Worm (Caenorhabditis elegans) whole organism, late embryonic: ENCODE measurements around the gene R53.5.

ENCODE experiments used
- ahr-1 ChIP-seq: sonication (generic microtip); optimal IDR thresholded peaks from 2 replicates; lab custom pipeline; 2016; ENCODE audit warnings: missing genetic modification characterization, missing compliant biosample characterization
- ceh-19 ChIP-seq: fragments of 200-800 bp; sonication (Bioruptor generic); optimal IDR thresholded peaks from 2 replicates; lab custom pipeline; 2018; ENCODE audit warnings: mild to moderate bottlenecking, missing genetic modification characterization, missing compliant biosample characterization
- ceh-2 ChIP-seq: sonication (generic microtip); optimal IDR thresholded peaks from 2 replicates; lab custom pipeline; 2016; ENCODE audit warnings: missing genotype, missing genetic modification characterization, missing compliant biosample characterization
- ceh-24 ChIP-seq: sonication (generic microtip); optimal IDR thresholded peaks from 2 replicates; lab custom pipeline; 2016; ENCODE audit warnings: mild to moderate bottlenecking, missing genetic modification characterization, missing compliant biosample characterization
- ceh-30 ChIP-seq: fragments of 150-350 bp; optimal IDR thresholded peaks from 2 replicates; lab custom pipeline; 2014; ENCODE audit warnings: missing biosample characterization, missing genetic modification characterization
- ceh-31 ChIP-seq: sonication (generic microtip); optimal IDR thresholded peaks from 2 replicates; lab custom pipeline; 2016; ENCODE audit warnings: missing genetic modification characterization, missing compliant biosample characterization
- ceh-45 ChIP-seq: fragments of 200-800 bp; sonication (Bioruptor generic); IDR thresholded peaks from 2 replicates; pipeline ENCODE4 v1.3.6; 2022; ENCODE audit warnings: missing genetic modification reagents, missing genetic modification characterization, missing compliant biosample characterization
- ceh-48 ChIP-seq: sonication (generic microtip); optimal IDR thresholded peaks from 2 replicates; lab custom pipeline; 2016; ENCODE audit warnings: missing genetic modification characterization, inconsistent platforms, missing compliant biosample characterization
- ceh-6 ChIP-seq: fragments of 200-800 bp; sonication (Bioruptor generic); optimal IDR thresholded peaks from 2 replicates; lab custom pipeline; 2018; ENCODE audit warnings: mild to moderate bottlenecking, missing genetic modification characterization, missing compliant biosample characterization
- ceh-9 ChIP-seq: sonication (generic microtip); optimal IDR thresholded peaks from 2 replicates; lab custom pipeline; 2016; ENCODE audit warnings: mild to moderate bottlenecking, missing genetic modification characterization, inconsistent platforms, missing compliant biosample characterization
- che-1 ChIP-seq: sonication (generic microtip); optimal IDR thresholded peaks from 2 replicates; lab custom pipeline; 2016; ENCODE audit warnings: mild to moderate bottlenecking, missing genetic modification characterization, missing compliant biosample characterization
- dmd-4 ChIP-seq: sonication (generic microtip); optimal IDR thresholded peaks from 2 replicates; lab custom pipeline; 2016; ENCODE audit warnings: borderline replicate concordance, missing genetic modification characterization, missing compliant biosample characterization
- elt-2 ChIP-seq: sonication (generic microtip); optimal IDR thresholded peaks from 2 replicates; lab custom pipeline; 2016; ENCODE audit warnings: missing genetic modification reagents, missing genetic modification characterization, missing compliant biosample characterization
- elt-4 ChIP-seq: sonication (generic microtip); optimal IDR thresholded peaks from 2 replicates; lab custom pipeline; 2016; ENCODE audit warnings: missing genetic modification characterization, missing compliant biosample characterization
- eyg-1 ChIP-seq: sonication (generic microtip); optimal IDR thresholded peaks from 2 replicates; lab custom pipeline; 2016; ENCODE audit warnings: missing genotype, missing genetic modification characterization, missing compliant biosample characterization
- fax-1 ChIP-seq: sonication (generic microtip); optimal IDR thresholded peaks from 2 replicates; lab custom pipeline; 2016; ENCODE audit warnings: missing genotype, missing genetic modification characterization, missing compliant biosample characterization
- fkh-10 ChIP-seq: fragments of 150-350 bp; optimal IDR thresholded peaks from 2 replicates; lab custom pipeline; 2014; ENCODE audit warnings: missing biosample characterization, missing genetic modification reagents, missing genetic modification characterization
- gmeb-2 ChIP-seq: sonication (generic microtip); optimal IDR thresholded peaks from 2 replicates; lab custom pipeline; 2016; ENCODE audit warnings: missing genetic modification characterization, inconsistent platforms, missing compliant biosample characterization
- hlh-13 ChIP-seq: fragments of 200-800 bp; sonication (Bioruptor generic); optimal IDR thresholded peaks from 2 replicates; lab custom pipeline; 2018; ENCODE audit warnings: mild to moderate bottlenecking, missing genetic modification characterization, missing compliant biosample characterization
- hlh-15 ChIP-seq: sonication (generic microtip); optimal IDR thresholded peaks from 2 replicates; lab custom pipeline; 2016; ENCODE audit warnings: missing genetic modification characterization, missing compliant biosample characterization
- hlh-30 ChIP-seq: sonication (generic microtip); optimal IDR thresholded peaks from 2 replicates; lab custom pipeline; 2017; ENCODE audit warnings: antibody characterized with exemption, missing genetic modification characterization, missing compliant biosample characterization; ENCODE audit not compliant: insufficient read depth
- hlh-6 ChIP-seq: sonication (generic microtip); optimal IDR thresholded peaks from 2 replicates; lab custom pipeline; 2016; ENCODE audit warnings: missing genotype, missing genetic modification characterization, missing compliant biosample characterization
- lin-11 ChIP-seq: fragments of 200-800 bp; sonication (Bioruptor generic); optimal IDR thresholded peaks from 2 replicates; lab custom pipeline; 2018; ENCODE audit warnings: mild to moderate bottlenecking, missing genetic modification characterization, missing compliant biosample characterization
- madf-2 ChIP-seq: sonication (generic microtip); optimal IDR thresholded peaks from 2 replicates; lab custom pipeline; 2017; ENCODE audit warnings: missing genetic modification characterization, missing compliant biosample characterization
- mec-3 ChIP-seq: sonication (generic microtip); optimal IDR thresholded peaks from 2 replicates; lab custom pipeline; 2016; ENCODE audit warnings: borderline replicate concordance, missing genetic modification characterization, missing compliant biosample characterization
- nfya-1 ChIP-seq: sonication (generic microtip); optimal IDR thresholded peaks from 2 replicates; lab custom pipeline; 2017; ENCODE audit warnings: missing genetic modification characterization, mild to moderate bottlenecking, missing compliant biosample characterization, antibody characterized with exemption, moderate library complexity
- nhr-11 ChIP-seq: fragments of 150-350 bp; optimal IDR thresholded peaks from 2 replicates; lab custom pipeline; 2014; ENCODE audit warnings: missing biosample characterization, missing genetic modification characterization
- nhr-232 ChIP-seq: sonication (generic microtip); optimal IDR thresholded peaks from 2 replicates; lab custom pipeline; 2016; ENCODE audit warnings: missing genetic modification characterization, missing compliant biosample characterization
- pha-2 ChIP-seq: sonication (generic microtip); optimal IDR thresholded peaks from 2 replicates; lab custom pipeline; 2017; ENCODE audit warnings: mild to moderate bottlenecking, missing genetic modification characterization, missing compliant biosample characterization
- pros-1 ChIP-seq: fragments of 150-350 bp; optimal IDR thresholded peaks from 2 replicates; lab custom pipeline; 2014; ENCODE audit warnings: missing biosample characterization, missing genetic modification reagents, missing genetic modification characterization
- ref-2 ChIP-seq: sonication (generic microtip); optimal IDR thresholded peaks from 2 replicates; lab custom pipeline; 2016; ENCODE audit warnings: missing genetic modification characterization, missing compliant biosample characterization
- sdc-2 ChIP-seq: sonication (generic microtip); optimal IDR thresholded peaks from 2 replicates; lab custom pipeline; 2016; ENCODE audit warnings: missing genotype, missing genetic modification characterization, missing compliant biosample characterization
- syd-9 ChIP-seq: sonication (generic microtip); optimal IDR thresholded peaks from 2 replicates; lab custom pipeline; 2016; ENCODE audit warnings: mild to moderate bottlenecking, missing genetic modification characterization, moderate library complexity, missing compliant biosample characterization
- tbx-2 ChIP-seq: sonication (generic microtip); optimal IDR thresholded peaks from 2 replicates; lab custom pipeline; 2016; ENCODE audit warnings: missing genetic modification characterization, missing compliant biosample characterization
- unc-55 ChIP-seq: sonication (generic microtip); optimal IDR thresholded peaks from 2 replicates; lab custom pipeline; 2017; ENCODE audit warnings: missing biosample characterization, missing genetic modification reagents, missing genetic modification characterization
- zip-5 ChIP-seq: sonication (generic microtip); optimal IDR thresholded peaks from 2 replicates; lab custom pipeline; 2016; ENCODE audit warnings: missing genetic modification characterization, missing compliant biosample characterization
- ztf-16 ChIP-seq: sonication (generic microtip); optimal IDR thresholded peaks from 2 replicates; lab custom pipeline; 2017; ENCODE audit warnings: missing genetic modification characterization, missing compliant biosample characterization

The R53.5 gene

DNA sequence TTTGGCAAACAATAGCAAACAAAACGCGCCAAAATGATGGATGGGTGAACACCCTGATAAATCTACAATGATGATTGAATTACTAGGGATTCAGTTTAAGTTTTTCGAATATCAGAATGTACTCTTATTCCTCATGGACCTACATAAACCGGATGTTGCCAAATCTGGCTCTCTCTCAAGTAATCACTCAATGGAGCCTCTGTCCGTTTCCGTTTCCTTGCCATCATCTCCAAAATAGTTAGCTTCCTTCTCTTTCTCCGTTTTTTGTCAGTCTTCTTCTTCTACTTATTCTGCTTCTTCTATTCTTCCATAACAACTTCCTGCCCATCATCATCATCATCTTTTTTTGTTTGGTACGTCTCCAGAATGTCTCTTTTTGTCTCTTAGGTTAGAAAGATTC is 5.0 kb downstream of the R53.5 start:
- TF ChIP-seq hlh-6 (no peak), ceh-2 (no peak), fax-1 (no peak), ztf-16 (tag; lab: Kevin White, UChicago) (no peak), fkh-10 (GFP tag; lab: Kevin White, UChicago) (no peak), hlh-15 (tag; lab: Kevin White, UChicago) (no peak), nhr-232 (tag; lab: Kevin White, UChicago) (no peak), ceh-45 (GFP tag; lab: Robert Waterston, UW) (no peak), tbx-2 (tag; lab: Kevin White, UChicago) (no peak), dmd-4 (tag; lab: Kevin White, UChicago) (no peak), nhr-11 (tag; lab: Kevin White, UChicago) (no peak), hlh-30 (no peak), eyg-1 (tag; lab: Kevin White, UChicago) (no peak), elt-2 (tag; lab: Kevin White, UChicago) (no peak), pha-2 (tag; lab: Kevin White, UChicago) (no peak), elt-4 (tag; lab: Kevin White, UChicago) (no peak), unc-55 (GFP tag; lab: Kevin White, UChicago) (no peak)
- TF ChIP-seq, all 69 proteins: peak for 0

DNA sequence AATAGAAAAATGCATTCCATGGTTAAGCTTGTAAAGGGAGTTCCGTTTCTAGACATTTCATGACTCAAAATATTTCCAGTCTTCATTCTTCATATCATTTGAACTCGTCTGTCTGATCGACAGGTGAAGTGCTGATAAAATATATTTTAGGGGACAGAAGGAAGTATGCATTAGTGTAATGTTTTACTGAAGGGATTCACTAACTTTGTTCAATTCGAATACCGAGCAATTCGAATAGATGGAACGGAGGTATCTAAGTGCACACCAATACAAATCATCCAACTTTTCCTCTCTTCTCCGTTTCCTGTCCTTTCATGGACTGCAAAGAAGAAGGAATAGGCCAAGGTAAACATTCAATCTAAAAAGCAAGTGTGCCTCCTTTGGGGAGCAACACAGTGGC is 6.5 kb downstream of the R53.5 start:
- TF ChIP-seq che-1 (tag; lab: Kevin White, UChicago), result no peak
- no peak for TF ChIP-seq pros-1 (tag; lab: Kevin White, UChicago)
- TF ChIP-seq ceh-9 (tag; lab: Kevin White, UChicago), result no peak
- TF ChIP-seq syd-9 (tag; lab: Kevin White, UChicago), result no peak
- no peak for TF ChIP-seq ceh-45 (GFP tag; lab: Robert Waterston, UW)
- TF ChIP-seq mec-3 (tag; lab: Kevin White, UChicago), result no peak
- TF ChIP-seq lin-11 (tag; lab: Kevin White, UChicago), result no peak
- TF ChIP-seq madf-2 (tag; lab: Kevin White, UChicago), result no peak
- TF ChIP-seq ceh-48 (tag; lab: Kevin White, UChicago), result no peak
- no peak for TF ChIP-seq zip-5 (tag; lab: Kevin White, UChicago)
- TF ChIP-seq nfya-1 (tag; lab: Kevin White, UChicago), result no peak

DNA sequence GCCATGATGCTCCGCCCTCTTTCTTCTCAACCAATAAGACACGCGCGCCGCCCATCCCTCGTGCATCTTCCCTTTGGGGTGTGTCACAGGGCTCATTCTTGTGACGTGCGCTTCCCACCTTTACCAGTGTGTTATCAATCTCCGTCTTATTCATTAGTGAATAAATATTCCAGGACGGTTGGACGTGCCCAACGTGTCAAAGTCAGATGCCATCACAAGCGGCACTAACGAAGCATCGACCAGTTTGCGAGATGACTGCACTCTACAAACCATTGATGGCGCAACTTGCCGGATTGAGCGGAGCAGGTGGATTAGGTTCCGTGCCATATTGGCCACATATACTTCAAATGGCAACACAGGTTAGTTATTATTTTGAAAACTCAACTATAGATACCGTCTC is 10.2 kb downstream of the R53.5 start:
- TF ChIP-seq nfya-1 (tag; lab: Kevin White, UChicago), result peak; percentile 23
- no peak for TF ChIP-seq unc-55 (GFP tag; lab: Kevin White, UChicago)
- peak; percentile 12 for TF ChIP-seq tbx-2 (tag; lab: Kevin White, UChicago)
- TF ChIP-seq hlh-30, result peak; percentile 36
- TF ChIP-seq ref-2 (tag; lab: Kevin White, UChicago), result peak; percentile 10
- TF ChIP-seq, all 69 proteins: peak for 4

DNA sequence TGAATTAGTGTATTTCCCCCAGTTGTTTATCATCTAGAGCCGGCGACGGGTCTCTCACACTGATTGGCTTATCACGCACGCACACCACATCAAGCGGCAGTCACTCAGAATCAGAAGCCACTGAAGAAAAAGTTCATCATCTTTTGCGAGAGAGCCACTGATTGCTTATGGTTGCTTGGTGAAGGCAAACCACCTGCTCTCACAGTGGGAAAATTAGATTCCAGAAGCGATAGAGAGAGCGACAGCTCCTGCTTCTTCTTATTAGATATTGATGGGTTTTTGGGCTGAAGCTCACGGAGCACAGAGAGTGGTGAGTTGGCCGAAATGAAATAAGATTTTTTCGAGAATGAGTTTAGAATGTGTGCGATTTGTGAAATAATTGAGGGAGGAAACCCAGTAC is 14.2 kb downstream of the R53.5 start:
- no peak for TF ChIP-seq hlh-30
- TF ChIP-seq ceh-24 (tag; lab: Kevin White, UChicago), result no peak
- TF ChIP-seq ceh-6, result no peak
- no peak for TF ChIP-seq ahr-1
- no peak for TF ChIP-seq zip-5 (tag; lab: Kevin White, UChicago)
- no peak for TF ChIP-seq hlh-6
- no peak for TF ChIP-seq hlh-13 (GFP tag; lab: Kevin White, UChicago)
- TF ChIP-seq ceh-19 (GFP tag; lab: Kevin White, UChicago), result no peak

DNA sequence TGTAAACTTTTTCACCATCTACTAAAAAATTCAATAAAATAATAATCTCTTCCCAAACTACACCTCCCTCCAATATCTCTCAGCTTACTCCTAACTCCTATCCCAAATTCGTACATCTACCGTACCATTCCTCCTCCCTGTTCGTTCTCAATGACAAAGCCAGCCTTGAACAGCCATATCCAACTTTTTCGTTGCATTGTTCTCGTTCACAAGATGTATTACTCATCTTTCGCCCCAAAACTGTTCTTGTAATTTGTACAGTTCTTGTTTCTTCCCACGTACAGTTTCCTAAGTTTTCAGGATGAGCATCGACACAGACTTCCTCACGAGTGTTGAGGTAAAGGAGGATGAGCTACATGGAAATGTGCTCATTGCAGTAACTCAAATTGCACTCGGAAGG is 15.4 kb downstream of the R53.5 start, which contains the start of gene egl-43:
Gene egl-43, plus strand, starts transcription at position 301 of the 400 bp plus-strand sequence.
- TF ChIP-seq ceh-30 (tag; lab: Kevin White, UChicago) (no peak), sdc-2 (tag; lab: Kevin White, UChicago) (no peak), gmeb-2 (tag; lab: Kevin White, UChicago) (no peak), ceh-6 (no peak), pha-2 (tag; lab: Kevin White, UChicago) (no peak), ceh-31 (tag; lab: Kevin White, UChicago) (no peak), zip-5 (tag; lab: Kevin White, UChicago) (no peak)
